Worm (Caenorhabditis elegans): ENCODE results near the gene C49C3.4.

Gene C49C3.4

DNA sequence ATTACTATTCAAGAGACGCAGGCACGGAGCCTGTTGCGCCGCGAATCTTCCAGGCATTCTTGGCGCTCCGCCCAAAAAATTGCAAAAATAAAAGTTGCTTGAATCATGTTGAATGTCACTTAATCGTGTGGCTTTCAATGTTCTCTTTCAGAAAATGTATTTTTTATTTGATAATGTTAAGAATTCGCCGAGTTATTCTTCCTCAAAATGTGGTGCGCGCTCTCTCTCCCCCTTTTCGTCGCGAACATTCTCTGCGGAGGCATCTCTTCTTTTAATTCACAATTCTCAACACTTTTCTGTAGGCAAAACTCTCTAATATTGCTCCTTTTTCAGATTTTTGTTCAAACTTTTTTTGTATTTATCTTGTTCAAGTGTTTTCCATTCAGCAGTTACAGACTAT lies 42.2 kb upstream of the C49C3.4 start (continued):
- TF ChIP-seq nhr-77 (tag; optimal IDR thresholded peaks at IDR 0.05) = peak; percentile 71
- TF ChIP-seq unc-62 (GFP tag; optimal IDR thresholded peaks at IDR 0.05) = peak; percentile 38
- TF ChIP-seq ztf-4 (tag; optimal IDR thresholded peaks at IDR 0.05) = peak; percentile 95
- no peak for TF ChIP-seq unc-39 (tag; optimal IDR thresholded peaks at IDR 0.05)
- peak; percentile 98 for TF ChIP-seq unc-55 (GFP tag; optimal IDR thresholded peaks at IDR 0.05)
- no peak for TF ChIP-seq nhr-23 (tag; optimal IDR thresholded peaks at IDR 0.05)
- peak; percentile 96 for TF ChIP-seq zag-1 (tag; optimal IDR thresholded peaks at IDR 0.05)
- peak; percentile 95 for TF ChIP-seq lin-13 (GFP tag; optimal IDR thresholded peaks at IDR 0.05)
- peak; percentile 92 to 95 for TF ChIP-seq lsy-2 (tag; optimal IDR thresholded peaks at IDR 0.05)
- TF ChIP-seq blmp-1 (tag; optimal IDR thresholded peaks at IDR 0.05; ENCODE audit: insufficient read depth) = peak; percentile 82
- TF ChIP-seq nhr-6 (tag; optimal IDR thresholded peaks at IDR 0.05) = peak; percentile 93
- TF ChIP-seq lin-39 (tag; optimal IDR thresholded peaks at IDR 0.05) = peak; percentile 43
- TF ChIP-seq nhr-11 (tag; optimal IDR thresholded peaks at IDR 0.05) = peak; percentile 72
- TF ChIP-seq ceh-16 (tag; optimal IDR thresholded peaks at IDR 0.05) = peak; percentile 26
- peak; percentile 82 for TF ChIP-seq ceh-82 (tag; optimal IDR thresholded peaks at IDR 0.05)
- TF ChIP-seq ZK546.5 (tag; optimal IDR thresholded peaks at IDR 0.05) = peak; percentile 75
- peak; percentile 83 for TF ChIP-seq nhr-10 (tag; optimal IDR thresholded peaks at IDR 0.05)
- peak; percentile 96 for TF ChIP-seq nhr-21 (tag; optimal IDR thresholded peaks at IDR 0.05)

- TF ChIP-seq ama-1 (optimal IDR thresholded peaks at IDR 0.05) = peak; percentile 13
- TF ChIP-seq egl-27 (tag; optimal IDR thresholded peaks at IDR 0.05) = no peak
Measured at ce11 chrIV:17278861-17279591, 41.6 kb upstream of the C49C3.4 start, which contains the start of gene hsp-1. Gene hsp-1, plus strand, starts transcription at chrIV:17278959.

ce11 chrIV:17279592-17280440 lies 40.8 kb upstream of the C49C3.4 start:
- TF ChIP-seq alr-1 (tag; optimal IDR thresholded peaks at IDR 0.05) (no peak), ztf-4 (tag; optimal IDR thresholded peaks at IDR 0.05) (no peak), nhr-10 (tag; optimal IDR thresholded peaks at IDR 0.05) (no peak), elt-1 (tag; optimal IDR thresholded peaks at IDR 0.05) (no peak), unc-62 (GFP tag; optimal IDR thresholded peaks at IDR 0.05) (no peak), lin-11 (tag; optimal IDR thresholded peaks at IDR 0.05) (no peak), gmeb-1 (tag; optimal IDR thresholded peaks at IDR 0.05) (no peak), C34F6.9 (tag; optimal IDR thresholded peaks at IDR 0.05) (no peak), ztf-11 (tag; optimal IDR thresholded peaks at IDR 0.05) (no peak), nhr-25 (tag; optimal IDR thresholded peaks at IDR 0.05) (no peak), lin-39 (tag; optimal IDR thresholded peaks at IDR 0.05) (no peak), mdl-1 (tag; optimal IDR thresholded peaks at IDR 0.05) (no peak), crh-2 (tag; optimal IDR thresholded peaks at IDR 0.05) (peak; percentile 42), ceh-82 (tag; optimal IDR thresholded peaks at IDR 0.05) (no peak), nhr-11 (tag; optimal IDR thresholded peaks at IDR 0.05) (peak; percentile 45), unc-55 (GFP tag; optimal IDR thresholded peaks at IDR 0.05) (no peak), nhr-77 (tag; optimal IDR thresholded peaks at IDR 0.05) (no peak), nhr-6 (tag; optimal IDR thresholded peaks at IDR 0.05) (no peak), ama-1 (optimal IDR thresholded peaks at IDR 0.05) (peak; percentile 87)

DNA sequence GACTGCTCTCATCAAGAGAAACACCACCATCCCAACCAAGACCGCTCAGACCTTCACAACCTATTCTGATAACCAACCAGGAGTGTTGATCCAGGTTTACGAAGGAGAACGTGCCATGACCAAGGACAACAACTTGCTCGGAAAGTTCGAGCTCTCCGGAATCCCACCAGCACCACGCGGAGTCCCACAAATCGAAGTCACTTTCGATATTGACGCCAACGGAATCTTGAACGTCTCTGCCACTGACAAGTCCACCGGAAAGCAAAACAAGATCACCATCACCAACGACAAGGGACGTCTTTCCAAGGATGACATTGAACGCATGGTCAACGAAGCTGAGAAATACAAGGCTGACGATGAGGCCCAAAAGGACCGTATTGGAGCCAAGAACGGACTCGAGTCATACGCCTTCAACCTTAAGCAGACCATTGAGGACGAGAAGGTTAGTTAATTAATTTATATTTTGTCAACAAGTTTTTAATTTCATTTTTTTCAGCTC lies 40.1 kb upstream of the C49C3.4 start:
- peak; percentile 27 for TF ChIP-seq nhr-129 (tag; optimal IDR thresholded peaks at IDR 0.05)
- TF ChIP-seq ama-1 (optimal IDR thresholded peaks at IDR 0.05) = peak; percentile 90
- no peak for TF ChIP-seq fos-1 (tag; optimal IDR thresholded peaks at IDR 0.05)
